Worm (Caenorhabditis elegans) whole organism, L3 larva: ENCODE measurements around the gene sel-12.

ENCODE experiments used
- lin-15B ChIP-seq: fragments of 150-350 bp; optimal IDR thresholded peaks from 2 replicates; lab custom pipeline; 2014; ENCODE audit warnings: missing biosample characterization, missing genetic modification characterization
- nhr-12 ChIP-seq: fragments of 150-350 bp; optimal IDR thresholded peaks from 2 replicates; lab custom pipeline; 2014; ENCODE audit warnings: missing biosample characterization, missing genetic modification characterization
- nhr-237 ChIP-seq: fragments of 150-350 bp; optimal IDR thresholded peaks from 2 replicates; lab custom pipeline; 2014; ENCODE audit warnings: missing biosample characterization, missing genetic modification characterization
- skn-1 ChIP-seq: fragments of 150-350 bp; optimal IDR thresholded peaks from 2 replicates; lab custom pipeline; 2014; ENCODE audit warnings: missing biosample characterization, missing genetic modification characterization
- snpc-4 ChIP-seq: fragments of 150-350 bp; optimal IDR thresholded peaks from 2 replicates; lab custom pipeline; 2014; ENCODE audit warnings: missing biosample characterization, missing genetic modification characterization
- zag-1 ChIP-seq: fragments of 150-350 bp; optimal IDR thresholded peaks from 2 replicates; lab custom pipeline; 2014; ENCODE audit warnings: missing biosample characterization, missing genetic modification characterization
- ztf-4 ChIP-seq: fragments of 150-350 bp; optimal IDR thresholded peaks from 2 replicates; lab custom pipeline; 2014; ENCODE audit warnings: missing biosample characterization, missing genetic modification characterization

DNA sequence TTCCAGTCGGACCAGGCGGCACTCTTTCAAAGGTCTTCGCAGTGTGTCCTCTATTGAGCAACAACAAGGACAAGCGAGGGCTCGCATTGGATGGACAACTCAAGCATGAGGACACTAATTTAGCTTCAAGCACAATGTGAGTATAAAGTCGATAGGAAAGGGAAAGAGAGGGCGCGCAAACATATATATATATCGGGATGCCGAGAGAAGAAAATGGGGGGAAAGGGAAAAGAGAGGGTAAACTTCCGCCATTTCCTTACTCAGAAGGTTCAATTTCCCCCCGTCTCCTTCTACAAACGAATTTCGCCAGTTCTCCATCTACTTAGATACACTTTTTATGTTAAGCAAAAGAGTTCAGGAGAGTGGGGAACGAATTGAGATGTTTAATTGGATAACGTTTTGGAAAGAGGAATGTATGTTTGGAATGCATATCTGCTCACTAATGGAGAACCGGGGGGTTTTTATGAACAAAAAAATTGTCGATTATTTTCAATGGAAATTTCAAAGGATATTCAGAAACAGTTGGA, 37.0 kb downstream of the sel-12 start:
- TF ChIP-seq zag-1 (no peak), nhr-237 (tag; lab: Kevin White, UChicago) (no peak), ztf-4 (no peak), lin-15B (tag; lab: Kevin White, UChicago) (no peak), nhr-12 (tag; lab: Kevin White, UChicago) (no peak), snpc-4 (tag; lab: Kevin White, UChicago) (no peak), skn-1 (no peak)
